Fruit fly (Drosophila melanogaster): ENCODE measurements around the gene CG10616.

CG10616 gene

dm6 chr3L:12456916-12457662, 14.4 kb upstream of the CG10616 start (continued):
- TF ChIP-seq Pdp1 (GFP tag; optimal IDR thresholded peaks at IDR 0.05) = peak; percentile 42 to 54
- TF ChIP-seq h (optimal IDR thresholded peaks at IDR 0.05) = no peak
- TF ChIP-seq Gug (GFP tag; IDR thresholded peaks at IDR 0.05) = peak; percentile 22; the same call in 1 of the 4 replicates
- TF ChIP-seq CG13424 (tag; optimal IDR thresholded peaks at IDR 0.05) = peak; percentile 89
- TF ChIP-seq salm (tag; optimal IDR thresholded peaks at IDR 0.05) = peak; percentile 78
- TF ChIP-seq Sry-β (GFP tag; optimal IDR thresholded peaks at IDR 0.05) = peak; percentile 49
- TF ChIP-seq Sox102F (GFP tag; optimal IDR thresholded peaks at IDR 0.05) = peak; percentile 90
- peak; percentile 64 for TF ChIP-seq ewg (GFP tag; optimal IDR thresholded peaks at IDR 0.05)
- TF ChIP-seq sisA (GFP tag; IDR thresholded peaks at IDR 0.05) = peak; percentile 69
- TF ChIP-seq tio (GFP tag; optimal IDR thresholded peaks at IDR 0.05) = peak; percentile 85
- TF ChIP-seq row (GFP tag; IDR thresholded peaks at IDR 0.05) = peak; percentile 67
- no peak for TF ChIP-seq CG15514 (GFP tag; optimal IDR thresholded peaks at IDR 0.05)
- no peak for TF ChIP-seq CG33213 (GFP tag; optimal IDR thresholded peaks at IDR 0.05)
- TF ChIP-seq CG13624 (GFP tag; optimal IDR thresholded peaks at IDR 0.05) = no peak
- TF ChIP-seq CG8281 (tag; optimal IDR thresholded peaks at IDR 0.05) = peak; percentile 59
- TF ChIP-seq Sox100B (GFP tag; optimal IDR thresholded peaks at IDR 0.05) = peak; percentile 93
- TF ChIP-seq slp2 (GFP tag; optimal IDR thresholded peaks at IDR 0.05) = peak; percentile 16
- no peak for TF ChIP-seq ci (GFP tag; IDR thresholded peaks at IDR 0.05)
- 0 out of 2 replicates have a peak, but pooled peaks have one; percentile 32 for TF ChIP-seq ranshi (GFP tag; IDR thresholded peaks at IDR 0.05)
- peak; percentile 42 for TF ChIP-seq cwo (GFP tag; optimal IDR thresholded peaks at IDR 0.05)
- no peak for TF ChIP-seq CG16779 (GFP tag; IDR thresholded peaks at IDR 0.05)
- TF ChIP-seq fru (optimal IDR thresholded peaks at IDR 0.05) = no peak
- no peak; the same call in 1 of the 2 replicates for TF ChIP-seq vvl (GFP tag; IDR thresholded peaks at IDR 0.05)
- TF ChIP-seq Oli (tag; optimal IDR thresholded peaks at IDR 0.05) = peak; percentile 87
- peak in 1 of 2 experiments; percentile 8 for TF ChIP-seq tll (GFP tag; optimal IDR thresholded peaks at IDR 0.05)
- TF ChIP-seq eve (GFP tag; optimal IDR thresholded peaks at IDR 0.05) = peak in 1 of 2 experiments; percentile 82
- no peak for TF ChIP-seq Lim3 (GFP tag; IDR thresholded peaks at IDR 0.05)
- no peak for TF ChIP-seq pita (GFP tag; optimal IDR thresholded peaks at IDR 0.05)
- TF ChIP-seq CG3163 (GFP tag; optimal IDR thresholded peaks at IDR 0.05) = no peak
- TF ChIP-seq Hr51 (GFP tag; optimal IDR thresholded peaks at IDR 0.05) = peak; percentile 40 to 85
- peak; percentile 70 for TF ChIP-seq CG10462 (GFP tag; optimal IDR thresholded peaks at IDR 0.05)
- TF ChIP-seq NfI (GFP tag; optimal IDR thresholded peaks at IDR 0.05) = peak; percentile 50
- TF ChIP-seq klu (GFP tag; IDR thresholded peaks at IDR 0.05) = peak; percentile 21; the same call in 1 of the 2 replicates
- peak; percentile 76 for TF ChIP-seq CG8359 (GFP tag; optimal IDR thresholded peaks at IDR 0.05; ENCODE audit: borderline replicate concordance)
- TF ChIP-seq Dip2 (GFP tag; IDR thresholded peaks at IDR 0.05) = no peak
- peak; percentile 72 for TF ChIP-seq CG18619 (GFP tag; optimal IDR thresholded peaks at IDR 0.05)
- TF ChIP-seq ato (GFP tag; IDR thresholded peaks at IDR 0.05; ENCODE audit: partially characterized antibody) = no peak
- TF ChIP-seq tup (GFP tag; optimal IDR thresholded peaks at IDR 0.05) = no peak
- peak; percentile 94 for TF ChIP-seq nmo (GFP tag; optimal IDR thresholded peaks at IDR 0.05)
- no peak for TF ChIP-seq crc (GFP tag; optimal IDR thresholded peaks at IDR 0.05)
- TF ChIP-seq CG8478 (optimal IDR thresholded peaks at IDR 0.05) = no peak
- peak; percentile 11 for TF ChIP-seq CG10565 (GFP tag; optimal IDR thresholded peaks at IDR 0.05)
- peak; percentile 80 for TF ChIP-seq CG6254 (GFP tag; optimal IDR thresholded peaks at IDR 0.05)
- TF ChIP-seq Doc3 (GFP tag; IDR thresholded peaks at IDR 0.05; ENCODE audit: partially characterized antibody) = no peak
- no peak for TF ChIP-seq sd (tag; optimal IDR thresholded peaks at IDR 0.05)
- TF ChIP-seq tgo (GFP tag; IDR thresholded peaks at IDR 0.05) = peak; percentile 70
- TF ChIP-seq gsb-n (tag; optimal IDR thresholded peaks at IDR 0.05) = peak; percentile 92
- TF ChIP-seq vnd (GFP tag; IDR thresholded peaks at IDR 0.05; ENCODE audit: partially characterized antibody) = no peak
- TF ChIP-seq ttk (GFP tag; IDR thresholded peaks at IDR 0.05) = peak; percentile 37
